Worm (Caenorhabditis elegans) whole organism, mixed stage, embryonic: ENCODE measurements around the gene ssp-10.
"Not testable (repeated sequence)": the region's sequence is repeated elsewhere in the genome, so short reads cannot be mapped to it uniquely, and the experiment has no call there.

Experiments
- ceh-43 ChIP-seq: fragments of 200-800 bp; sonication (Bioruptor generic); optimal IDR thresholded peaks from 2 replicates; lab custom pipeline; 2018; ENCODE audit warnings: mild to moderate bottlenecking, missing genetic modification characterization, moderate library complexity, missing compliant biosample characterization
- ceh-83 ChIP-seq: fragments of 200-800 bp; sonication (Bioruptor generic); optimal IDR thresholded peaks from 2 replicates; lab custom pipeline; 2018; ENCODE audit warnings: mild to moderate bottlenecking, missing genetic modification characterization, missing compliant biosample characterization
- elt-3 ChIP-seq: fragments of 150-350 bp; optimal IDR thresholded peaks from 2 replicates; lab custom pipeline; 2014; ENCODE audit warnings: missing biosample characterization, missing genetic modification characterization
- mab-5 ChIP-seq: fragments of 150-350 bp; optimal IDR thresholded peaks from 2 replicates; lab custom pipeline; 2014; ENCODE audit warnings: missing biosample characterization, missing genetic modification characterization
- mls-2 ChIP-seq: sonication (generic microtip); optimal IDR thresholded peaks from 2 replicates; lab custom pipeline; 2016; ENCODE audit warnings: mild to moderate bottlenecking, missing genetic modification characterization, moderate library complexity, missing compliant biosample characterization
- nhr-28 ChIP-seq: fragments of 150-350 bp; optimal IDR thresholded peaks from 2 replicates; lab custom pipeline; 2014; ENCODE audit warnings: missing biosample characterization, missing genetic modification characterization
- nhr-76 ChIP-seq: sonication (generic microtip); optimal IDR thresholded peaks from 2 replicates; lab custom pipeline; 2017; ENCODE audit warnings: missing biosample characterization, missing genetic modification characterization
- pha-4 ChIP-seq: fragments of 150-350 bp; optimal IDR thresholded peaks from 2 replicates; lab custom pipeline; 2018; ENCODE audit warnings: missing biosample characterization, missing genetic modification reagents, missing genetic modification characterization
- snpc-4 ChIP-seq: fragments of 150-350 bp; optimal IDR thresholded peaks from 2 replicates; lab custom pipeline; 2014; ENCODE audit warnings: missing biosample characterization, missing genetic modification characterization
- unc-39 ChIP-seq: fragments of 150-350 bp; optimal IDR thresholded peaks from 2 replicates; lab custom pipeline; 2014; ENCODE audit warnings: missing biosample characterization, missing genetic modification characterization
- unc-62 ChIP-seq: fragments of 150-350 bp; optimal IDR thresholded peaks from 2 replicates; lab custom pipeline; 2014; ENCODE audit warnings: missing biosample characterization, missing genetic modification reagents, missing genetic modification characterization
- ztf-11 ChIP-seq: fragments of 150-350 bp; optimal IDR thresholded peaks from 2 replicates; lab custom pipeline; 2014; ENCODE audit warnings: missing biosample characterization, missing genetic modification characterization

DNA sequence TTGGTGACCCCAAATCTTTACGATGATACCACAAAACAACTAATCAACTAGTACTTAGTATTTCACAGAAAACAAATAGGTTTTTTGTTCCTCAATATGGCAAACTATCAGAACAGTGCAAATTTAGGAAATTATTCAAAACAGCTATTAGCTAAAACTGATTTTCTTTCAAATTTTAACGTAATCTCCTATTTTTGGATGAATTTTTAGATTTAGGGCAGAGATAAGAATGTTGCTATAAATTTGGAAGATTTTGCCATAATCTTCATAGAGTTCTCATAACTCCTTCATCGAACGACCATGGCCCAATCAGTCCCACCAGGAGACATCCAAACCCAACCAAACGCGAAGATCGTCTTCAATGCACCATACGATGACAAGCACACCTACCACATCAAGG is 13.5 kb downstream of the ssp-10 start, which contains the start of gene msp-10:
- TF ChIP-seq nhr-76; pha-4; ceh-43 (GFP tag; lab: Kevin White, UChicago); snpc-4 (tag; lab: Kevin White, UChicago); mab-5 (tag; lab: Kevin White, UChicago); nhr-28 (tag; lab: Kevin White, UChicago); elt-3 (tag; lab: Kevin White, UChicago); mls-2; ztf-11 (tag; lab: Kevin White, UChicago); ceh-83 (GFP tag; lab: Kevin White, UChicago); unc-62 (GFP tag; lab: Kevin White, UChicago); unc-39 (tag; lab: Kevin White, UChicago): not testable (repeated sequence)
